Fruit fly (Drosophila melanogaster) whole organism, wandering third instar larva: ENCODE data around the gene ATPsynE.

Source experiments
- Abd-B ChIP-seq: fragments of >200 bp; optimal IDR thresholded peaks from 2 replicates; lab custom pipeline; 2017; ENCODE audit warnings: missing biosample characterization, missing genetic modification characterization
- CrebA ChIP-seq: fragments of 200-800 bp; sonication (Bioruptor generic); optimal IDR thresholded peaks from 2 replicates; lab custom pipeline; 2016; ENCODE audit warnings: missing biosample characterization, mild to moderate bottlenecking, missing genetic modification characterization, borderline replicate concordance
- Dfd ChIP-seq: fragments of >200 bp; optimal IDR thresholded peaks from 2 replicates; lab custom pipeline; 2017; ENCODE audit warnings: missing biosample characterization, missing genetic modification characterization
- Dif ChIP-seq: fragments of 200-275, 200-300 bp; sonication (Bioruptor generic); optimal IDR thresholded peaks from 2 replicates; lab custom pipeline; 2018; ENCODE audit warnings: missing biosample characterization, missing genetic modification characterization; ENCODE audit not compliant: partially characterized antibody
- Hnf4 ChIP-seq: fragments of 200-800 bp; sonication (Bioruptor generic); optimal IDR thresholded peaks from 2 replicates; lab custom pipeline; 2016; ENCODE audit warnings: missing biosample characterization, mild to moderate bottlenecking, missing genetic modification characterization
- Hr83 ChIP-seq: fragments of 200-300 bp; sonication (Bioruptor generic); optimal IDR thresholded peaks from 2 replicates; lab custom pipeline; 2016; ENCODE audit warnings: missing biosample characterization, mild to moderate bottlenecking, missing genetic modification characterization, moderate library complexity; ENCODE audit not compliant: poor library complexity, severe bottlenecking
- Jra ChIP-seq: sonication (Bioruptor generic); optimal IDR thresholded peaks from 2 replicates; lab custom pipeline; 2016; ENCODE audit warnings: missing biosample characterization, missing genetic modification characterization
- Mio ChIP-seq: sonication (Bioruptor generic); optimal IDR thresholded peaks from 2 replicates; lab custom pipeline; 2016; ENCODE audit warnings: missing biosample characterization, missing genetic modification characterization
- Myc ChIP-seq: fragments of >200 bp; optimal IDR thresholded peaks from 2 replicates; lab custom pipeline; 2017
- N ChIP-seq: fragments of >200 bp; optimal IDR thresholded peaks from 2 replicates; lab custom pipeline; 2018; ENCODE audit warnings: missing biosample characterization, missing external identifiers, missing genetic modification characterization
- OdsH ChIP-seq: fragments of 200-800 bp; sonication (Bioruptor generic); optimal IDR thresholded peaks from 2 replicates; lab custom pipeline; 2016; ENCODE audit warnings: missing biosample characterization, mild to moderate bottlenecking, missing genetic modification characterization
- Rel ChIP-seq, 2 experiments: fragments of 200-800 bp; sonication (Bioruptor generic) in 1 of 2; optimal IDR thresholded peaks; 2 replicates in 1 of 2; 3 replicates in 1 of 2; lab custom pipeline; 2016 to 2019; ENCODE audit warnings: mild to moderate bottlenecking in 2 of 2, missing biosample characterization in 2 of 2, missing genetic modification characterization in 2 of 2, moderate library complexity in 1 of 2
- Sp1 ChIP-seq: fragments of 200-800 bp; sonication (Bioruptor generic); optimal IDR thresholded peaks from 3 replicates; lab custom pipeline; 2019; ENCODE audit warnings: missing biosample characterization, mild to moderate bottlenecking, missing genetic modification characterization, moderate library complexity
- Vsx2 ChIP-seq: fragments of 200-300, 225-300 bp; sonication (Bioruptor generic); optimal IDR thresholded peaks from 2 replicates; lab custom pipeline; 2018; ENCODE audit warnings: missing biosample characterization, missing genetic modification characterization; ENCODE audit not compliant: partially characterized antibody
- br ChIP-seq: fragments of 200-800 bp; sonication (Bioruptor generic); optimal IDR thresholded peaks from 2 replicates; lab custom pipeline; 2016; ENCODE audit warnings: missing biosample characterization, missing genetic modification characterization
- brk ChIP-seq: fragments of 200-800 bp; sonication (Bioruptor generic); optimal IDR thresholded peaks from 2 replicates; lab custom pipeline; 2016; ENCODE audit warnings: missing biosample characterization, mild to moderate bottlenecking, missing genetic modification characterization
- dl ChIP-seq, 2 experiments: fragments of 175-275, 200-275 bp in 1 of 2; fragments of 200-275 bp in 1 of 2; sonication (Bioruptor generic); optimal IDR thresholded peaks; lab custom pipeline; 2018; ENCODE audit warnings: mild to moderate bottlenecking in 2 of 2, missing biosample characterization in 2 of 2, missing genetic modification characterization in 2 of 2, moderate library complexity in 2 of 2; ENCODE audit not compliant: partially characterized antibody in 2 of 2, insufficient read depth in 1 of 2
- dmrt93B ChIP-seq: fragments of 200-800 bp; sonication (Bioruptor generic); optimal IDR thresholded peaks from 2 replicates; lab custom pipeline; 2018; ENCODE audit warnings: missing biosample characterization, mild to moderate bottlenecking, missing genetic modification characterization
- dsf ChIP-seq: sonication (Bioruptor generic); optimal IDR thresholded peaks from 2 replicates; lab custom pipeline; 2016; ENCODE audit warnings: missing biosample characterization, missing genetic modification characterization, borderline replicate concordance
- foxo ChIP-seq, 2 experiments: fragments of 200-800 bp; sonication (Bioruptor generic); optimal IDR thresholded peaks; 2 replicates in 1 of 2; 3 replicates in 1 of 2; lab custom pipeline; 2016 to 2017; ENCODE audit warnings: missing biosample characterization in 2 of 2, missing genetic modification characterization in 2 of 2
- fru ChIP-seq: fragments of 200-800 bp; sonication (Bioruptor generic); optimal IDR thresholded peaks from 3 replicates; lab custom pipeline; 2016; ENCODE audit warnings: missing biosample characterization, mild to moderate bottlenecking, missing genetic modification characterization
- h ChIP-seq: fragments of 200-800 bp; sonication (Bioruptor generic); optimal IDR thresholded peaks from 3 replicates; lab custom pipeline; 2016; ENCODE audit warnings: missing biosample characterization, mild to moderate bottlenecking, missing genetic modification characterization
- jim ChIP-seq: fragments of 175-275, 200-325 bp; sonication (Bioruptor generic); optimal IDR thresholded peaks from 2 replicates; lab custom pipeline; 2016; ENCODE audit warnings: missing biosample characterization, mild to moderate bottlenecking, missing genetic modification characterization
- lola ChIP-seq: fragments of >200 bp; optimal IDR thresholded peaks from 2 replicates; lab custom pipeline; 2017; ENCODE audit warnings: missing biosample characterization, missing genetic modification characterization
- pan ChIP-seq: fragments of >200 bp; optimal IDR thresholded peaks from 2 replicates; lab custom pipeline; 2017
- psq ChIP-seq: fragments of 200-800 bp; sonication (Bioruptor generic); optimal IDR thresholded peaks from 3 replicates; lab custom pipeline; 2017; ENCODE audit warnings: missing biosample characterization, mild to moderate bottlenecking, missing genetic modification characterization, moderate library complexity
- rgr ChIP-seq: fragments of 200-800 bp; sonication (Bioruptor generic); optimal IDR thresholded peaks from 3 replicates; lab custom pipeline; 2016; ENCODE audit warnings: missing biosample characterization, mild to moderate bottlenecking, missing genetic modification characterization
- sv ChIP-seq: fragments of 200-800 bp; sonication (Bioruptor generic); optimal IDR thresholded peaks from 3 replicates; lab custom pipeline; 2016; ENCODE audit warnings: missing biosample characterization, missing genetic modification characterization
- tai ChIP-seq: sonication (Bioruptor generic); optimal IDR thresholded peaks from 2 replicates; lab custom pipeline; 2016; ENCODE audit warnings: missing biosample characterization, missing genetic modification characterization
- usp ChIP-seq: fragments of >200 bp; optimal IDR thresholded peaks from 2 replicates; lab custom pipeline; 2017; ENCODE audit warnings: missing biosample characterization, missing genetic modification characterization
- woc ChIP-seq: sonication (Bioruptor generic); optimal IDR thresholded peaks from 2 replicates; lab custom pipeline; 2016; ENCODE audit warnings: missing biosample characterization, mild to moderate bottlenecking, missing genetic modification characterization

The ATPsynE gene

DNA sequence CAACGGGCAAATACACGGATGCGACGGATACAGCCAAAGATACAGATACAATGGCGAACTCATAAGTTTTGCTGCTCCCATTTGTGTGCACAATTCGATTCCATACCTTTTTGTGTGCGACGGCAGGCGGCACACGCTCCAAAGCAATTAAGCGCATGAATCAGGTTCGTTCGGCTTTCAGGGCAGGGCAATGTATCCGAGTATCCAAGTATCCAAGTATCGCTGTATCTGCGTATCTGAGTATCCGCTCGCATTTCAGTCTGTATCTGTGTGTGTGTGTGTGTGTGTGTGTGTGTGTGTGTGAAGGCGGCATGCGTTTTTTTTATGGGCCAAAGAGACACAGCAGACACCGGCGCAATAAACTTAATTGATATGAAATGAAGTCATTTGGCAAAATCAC lies 36.4 kb downstream of the ATPsynE start:
- TF ChIP-seq br, result peak; percentile 49
- TF ChIP-seq OdsH (GFP tag; lab: Kevin White, UChicago), result peak; percentile 1
- TF ChIP-seq tai (GFP tag; lab: Kevin White, UChicago), result no peak
- no peak for TF ChIP-seq dsf (GFP tag; lab: Kevin White, UChicago)
- peak; percentile 4 for TF ChIP-seq Sp1 (GFP tag; lab: Kevin White, UChicago)
- no peak for TF ChIP-seq brk (GFP tag; lab: Kevin White, UChicago)
- peak; percentile 20 for TF ChIP-seq Vsx2 (GFP tag; lab: Kevin White, UChicago)
- TF ChIP-seq CrebA (GFP tag; lab: Kevin White, UChicago), result no peak
- no peak for TF ChIP-seq sv (GFP tag; lab: Kevin White, UChicago)
- TF ChIP-seq psq (GFP tag; lab: Kevin White, UChicago), result peak; percentile 46
- peak; percentile 51 for TF ChIP-seq Hr83 (GFP tag; lab: Kevin White, UChicago)
- peak in 1 of 2 experiments; percentile 58 for TF ChIP-seq dl (GFP tag; optimal IDR thresholded peaks at IDR 0.05; lab: Kevin White, UChicago; ENCODE audit: insufficient read depth in 1 of 2, partially characterized antibody in 2 of 2)
- TF ChIP-seq Dfd (GFP tag; lab: Kevin White, UChicago), result peak; percentile 72
- TF ChIP-seq foxo (GFP tag; optimal IDR thresholded peaks at IDR 0.05; lab: Kevin White, UChicago), result no peak
- TF ChIP-seq rgr (GFP tag; lab: Kevin White, UChicago), result no peak
- TF ChIP-seq Rel (GFP tag; optimal IDR thresholded peaks at IDR 0.05; lab: Kevin White, UChicago), result peak; percentile 73
- peak; percentile 10 for TF ChIP-seq Rel (tag; optimal IDR thresholded peaks at IDR 0.05; lab: Kevin White, UChicago)
- peak; percentile 48 for TF ChIP-seq Dif (GFP tag; lab: Kevin White, UChicago)
- TF ChIP-seq h (GFP tag; lab: Kevin White, UChicago), result peak; percentile 87
- no peak for TF ChIP-seq Hnf4

DNA sequence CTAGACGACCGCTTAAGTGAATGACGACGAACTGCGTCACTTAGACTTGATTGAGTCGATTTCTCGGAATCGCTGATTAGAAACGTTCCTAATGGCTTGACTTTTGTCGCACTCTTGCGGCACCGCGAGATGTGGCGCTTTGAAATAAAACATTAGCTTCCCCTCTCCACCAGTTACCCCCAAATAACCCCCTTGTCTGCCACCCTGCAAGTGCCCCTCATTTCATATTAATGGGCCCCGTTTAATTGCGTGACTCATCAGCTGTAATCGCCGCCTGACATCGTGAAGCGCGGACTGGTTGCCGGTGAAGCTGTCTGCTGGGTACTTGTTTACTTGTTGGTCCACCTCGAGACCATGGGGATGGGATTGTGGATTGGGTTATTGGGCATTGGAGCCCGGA lies 37.4 kb downstream of the ATPsynE start:
- TF ChIP-seq Jra (GFP tag; lab: Kevin White, UChicago) (no peak), tai (GFP tag; lab: Kevin White, UChicago) (no peak), lola (GFP tag; lab: Kevin White, UChicago) (no peak), jim (GFP tag; lab: Kevin White, UChicago) (no peak), usp (GFP tag; lab: Kevin White, UChicago) (no peak), CrebA (GFP tag; lab: Kevin White, UChicago) (no peak), dmrt93B (GFP tag; lab: Kevin White, UChicago) (no peak), Sp1 (GFP tag; lab: Kevin White, UChicago) (no peak), Hnf4 (no peak), fru (no peak), Rel (GFP tag; optimal IDR thresholded peaks at IDR 0.05; lab: Kevin White, UChicago) (no peak), Rel (tag; optimal IDR thresholded peaks at IDR 0.05; lab: Kevin White, UChicago) (no peak), N (GFP tag; lab: Kevin White, UChicago) (no peak), pan (no peak), Mio (no peak), Abd-B (GFP tag; lab: Kevin White, UChicago) (no peak), Myc (no peak), rgr (GFP tag; lab: Kevin White, UChicago) (no peak), Dfd (GFP tag; lab: Kevin White, UChicago) (no peak)
- TF ChIP-seq, all 38 proteins: peak for 0

DNA sequence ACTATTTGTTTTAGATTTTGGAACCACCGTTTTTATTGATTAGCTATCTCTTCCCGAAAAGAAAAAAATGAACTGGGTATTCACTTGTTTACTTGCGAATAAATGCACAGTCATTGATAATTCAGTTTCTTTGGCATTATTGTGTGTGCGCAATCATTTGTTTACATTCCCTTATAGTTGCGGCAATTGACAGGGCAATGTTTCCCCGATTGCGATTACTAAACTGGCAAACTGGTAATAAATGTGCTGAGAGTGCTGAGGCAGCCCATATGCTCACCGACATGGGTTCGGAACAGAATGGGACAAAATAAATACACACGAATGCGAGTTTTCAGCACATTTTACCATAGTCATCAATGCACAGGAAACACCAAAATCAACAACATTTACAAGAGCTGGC lies 39.2 kb downstream of the ATPsynE start:
- TF ChIP-seq woc (GFP tag; lab: Kevin White, UChicago), result no peak
- TF ChIP-seq jim (GFP tag; lab: Kevin White, UChicago), result no peak
- TF ChIP-seq, all 38 proteins: peak for 0

DNA sequence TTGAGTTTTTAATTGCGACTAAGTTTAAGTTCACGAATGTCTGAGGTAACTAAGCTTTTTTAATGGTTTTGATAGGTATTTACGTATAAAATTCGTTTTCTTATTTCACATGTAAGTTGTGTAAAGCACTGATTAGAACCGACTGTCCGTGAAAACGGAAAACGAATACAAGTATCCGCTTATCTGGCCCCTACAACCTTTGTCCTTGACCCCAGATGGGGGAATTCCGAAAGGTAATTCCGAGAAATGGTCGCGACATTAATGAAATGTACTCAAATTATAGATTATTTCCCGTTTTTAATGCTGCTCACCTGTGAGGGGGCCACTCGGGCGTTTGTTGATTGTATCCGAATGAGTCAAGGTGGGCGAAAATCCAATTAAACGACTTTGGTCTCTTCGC lies 40.1 kb downstream of the ATPsynE start:
- TF ChIP-seq N (GFP tag; lab: Kevin White, UChicago), result no peak
- no peak for TF ChIP-seq Rel (GFP tag; optimal IDR thresholded peaks at IDR 0.05; lab: Kevin White, UChicago)
- TF ChIP-seq Rel (tag; optimal IDR thresholded peaks at IDR 0.05; lab: Kevin White, UChicago), result peak; percentile 6
